Fruit fly (Drosophila melanogaster): Measurements from ENCODE around the gene CheB98a.

The CheB98a gene

dm6 chr3R:28830746-28831145 is 24.2 kb downstream of the CheB98a start:
- TF ChIP-seq OdsH (GFP tag; optimal IDR thresholded peaks at IDR 0.05) = no peak
- no peak for TF ChIP-seq dsx (GFP tag; optimal IDR thresholded peaks at IDR 0.05; ENCODE audit: poor library complexity, severe bottlenecking)
- TF ChIP-seq salr (GFP tag; optimal IDR thresholded peaks at IDR 0.05) = no peak
- no peak for TF ChIP-seq Hr38 (GFP tag; optimal IDR thresholded peaks at IDR 0.05)
- TF ChIP-seq CG3919 (GFP tag; optimal IDR thresholded peaks at IDR 0.05) = no peak
- no peak for TF ChIP-seq CG8119 (GFP tag; IDR thresholded peaks at IDR 0.05)
- no peak for TF ChIP-seq CG11902 (GFP tag; optimal IDR thresholded peaks at IDR 0.05)
- no peak for TF ChIP-seq achi (GFP tag; optimal IDR thresholded peaks at IDR 0.05)
- TF ChIP-seq net (GFP tag; optimal IDR thresholded peaks at IDR 0.05) = no peak
- TF ChIP-seq Lpt (GFP tag; optimal IDR thresholded peaks at IDR 0.05) = no peak
- no peak for TF ChIP-seq fkh (GFP tag; optimal IDR thresholded peaks at IDR 0.05)
- peak; percentile 33 for TF ChIP-seq CG6792 (GFP tag; optimal IDR thresholded peaks at IDR 0.05)
- no peak for TF ChIP-seq CG4318 (GFP tag; optimal IDR thresholded peaks at IDR 0.05)
- peak; percentile 79 for TF ChIP-seq svp (GFP tag)
- no peak for TF ChIP-seq CG6854 (GFP tag; optimal IDR thresholded peaks at IDR 0.05)
- no peak for TF ChIP-seq fd85E (GFP tag; optimal IDR thresholded peaks at IDR 0.05)
- TF ChIP-seq Sox15 (GFP tag; optimal IDR thresholded peaks at IDR 0.05) = peak; percentile 31
- TF ChIP-seq topi (GFP tag; optimal IDR thresholded peaks at IDR 0.05) = no peak
- TF ChIP-seq CG10631 (GFP tag; optimal IDR thresholded peaks at IDR 0.05) = no peak
- peak; percentile 41 for TF ChIP-seq CG34406 (GFP tag; optimal IDR thresholded peaks at IDR 0.05)
- TF ChIP-seq Hr39 (GFP tag; optimal IDR thresholded peaks at IDR 0.05) = no peak
- no peak for TF ChIP-seq CG3032 (tag; optimal IDR thresholded peaks at IDR 0.05)
- TF ChIP-seq eg (GFP tag; IDR thresholded peaks at IDR 0.05) = no peak
- TF ChIP-seq spab (GFP tag; optimal IDR thresholded peaks at IDR 0.05) = no peak
- TF ChIP-seq CG32006 (GFP tag; optimal IDR thresholded peaks at IDR 0.05) = no peak
- no peak for TF ChIP-seq Blimp-1 (GFP tag; optimal IDR thresholded peaks at IDR 0.05)
- no peak for TF ChIP-seq CG6163 (GFP tag; IDR thresholded peaks at IDR 0.05)
- peak; percentile 40 for TF ChIP-seq Sox14 (GFP tag; optimal IDR thresholded peaks at IDR 0.05)
- no peak for TF ChIP-seq dac (GFP tag; optimal IDR thresholded peaks at IDR 0.05)
- TF ChIP-seq CG16779 (tag; optimal IDR thresholded peaks at IDR 0.05) = no peak
- TF ChIP-seq Sox102F (GFP tag; optimal IDR thresholded peaks at IDR 0.05) = no peak
- no peak for TF ChIP-seq Eip75B (GFP tag; optimal IDR thresholded peaks at IDR 0.05)
- no peak for TF ChIP-seq CG1621 (tag; optimal IDR thresholded peaks at IDR 0.05)
- no peak for TF ChIP-seq fd59A (GFP tag; optimal IDR thresholded peaks at IDR 0.05)
- no peak for TF ChIP-seq Hr4 (GFP tag; optimal IDR thresholded peaks at IDR 0.05)
- TF ChIP-seq CG11762 (GFP tag; optimal IDR thresholded peaks at IDR 0.05; ENCODE audit: insufficient read depth) = no peak
- no peak for TF ChIP-seq pdm3 (GFP tag; optimal IDR thresholded peaks at IDR 0.05)
- no peak for TF ChIP-seq vri (GFP tag; optimal IDR thresholded peaks at IDR 0.05)
- no peak for TF ChIP-seq Ets96B (tag; optimal IDR thresholded peaks at IDR 0.05)
- no peak for TF ChIP-seq ss (GFP tag; optimal IDR thresholded peaks at IDR 0.05)
- TF ChIP-seq CG31627 (GFP tag; optimal IDR thresholded peaks at IDR 0.05) = peak; percentile 54
- TF ChIP-seq CG6808 (GFP tag; optimal IDR thresholded peaks at IDR 0.05) = no peak
- TF ChIP-seq Gug (GFP tag; IDR thresholded peaks at IDR 0.05) = no peak
- peak; percentile 57 for TF ChIP-seq lz (GFP tag; optimal IDR thresholded peaks at IDR 0.05)
- no peak for TF ChIP-seq CG6276 (GFP tag; optimal IDR thresholded peaks at IDR 0.05)
- TF ChIP-seq Smox (GFP tag; optimal IDR thresholded peaks at IDR 0.05) = no peak
- no peak for TF ChIP-seq CG11294 (GFP tag; IDR thresholded peaks at IDR 0.05)
- no peak for TF ChIP-seq CG8319 (GFP tag; optimal IDR thresholded peaks at IDR 0.05)
- TF ChIP-seq Ets21C (GFP tag; optimal IDR thresholded peaks at IDR 0.05) = no peak
- no peak for TF ChIP-seq CG10669 (GFP tag; optimal IDR thresholded peaks at IDR 0.05)
- TF ChIP-seq acj6 (GFP tag; optimal IDR thresholded peaks at IDR 0.05) = no peak
- no peak for TF ChIP-seq Eip78C (GFP tag)
- no peak for TF ChIP-seq CG8632 (GFP tag; optimal IDR thresholded peaks at IDR 0.05)
- no peak for TF ChIP-seq Met (GFP tag; optimal IDR thresholded peaks at IDR 0.05)

Measured in whole organism, prepupa.